Worm (Caenorhabditis elegans): ENCODE data around the gene C09F12.2.

C09F12.2 gene

ce11 chrX:11068334-11068733, 14.6 kb downstream of the C09F12.2 start, which contains the start of gene apt-9:
Gene apt-9 (plus strand): TSS chrX:11068527.
- no peak for TF ChIP-seq Y53G8AR.9 (GFP tag; conservative IDR thresholded peaks at IDR 0.05)
- peak; percentile 59 for TF ChIP-seq zfh-2 (GFP tag; conservative IDR thresholded peaks at IDR 0.05)
- TF ChIP-seq K12H6.12 (tag; optimal IDR thresholded peaks at IDR 0.05), result peak; percentile 20

ce11 chrX:11072701-11073100, 19.0 kb downstream of the C09F12.2 start:
- TF ChIP-seq ceh-100 (GFP tag; IDR thresholded peaks at IDR 0.05), result no peak
- no peak for TF ChIP-seq nhr-179 (tag; optimal IDR thresholded peaks at IDR 0.05)

- TF ChIP-seq athp-1 (tag; optimal IDR thresholded peaks at IDR 0.05), result no peak
- TF ChIP-seq F57C9.4 (tag; optimal IDR thresholded peaks at IDR 0.05), result no peak
- TF ChIP-seq unc-130 (GFP tag; optimal IDR thresholded peaks at IDR 0.05), result no peak
Observed at ce11 chrX:11073358-11073757, 19.6 kb downstream of the C09F12.2 start, which contains the start of gene W04G3.5. Gene W04G3.5 (plus strand): TSS chrX:11073658.

DNA sequence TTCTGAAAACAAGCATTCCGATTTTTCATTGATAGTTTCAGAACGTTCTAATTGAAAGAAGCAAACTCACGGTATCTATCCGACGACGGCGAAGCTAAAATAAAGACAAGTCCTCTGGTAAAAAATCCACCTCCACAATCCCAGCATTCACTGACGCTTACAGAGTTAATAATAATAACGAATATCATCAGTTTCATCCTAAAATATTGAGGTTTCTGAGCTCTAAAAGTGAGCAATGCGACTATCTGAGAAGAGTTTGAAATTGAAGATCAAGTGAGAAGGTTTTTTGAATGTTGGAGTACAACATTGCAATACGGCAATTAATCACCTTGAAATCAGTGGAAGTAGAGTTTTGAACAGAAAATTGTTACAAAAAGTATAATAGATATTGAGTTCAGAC, 22.8 kb downstream of the C09F12.2 start, which contains the start of gene W04G3.12:
Gene W04G3.12 (minus strand): TSS at position 311 of the 400 bp plus-strand sequence.
- no peak for TF ChIP-seq atf-7 (tag; optimal IDR thresholded peaks at IDR 0.05)
- no peak for TF ChIP-seq sdz-38 (tag; optimal IDR thresholded peaks at IDR 0.05)
- no peak for TF ChIP-seq Y95B8A.8 (GFP tag; IDR thresholded peaks at IDR 0.05)
- no peak for TF ChIP-seq dpl-1 (GFP tag; optimal IDR thresholded peaks at IDR 0.05)
- TF ChIP-seq lag-1 (GFP tag; IDR thresholded peaks at IDR 0.05), result no peak
- no peak for TF ChIP-seq B0261.1 (tag; optimal IDR thresholded peaks at IDR 0.05)
- no peak for TF ChIP-seq mxl-1 (tag; optimal IDR thresholded peaks at IDR 0.05)
- TF ChIP-seq ztf-25 (GFP tag; IDR thresholded peaks at IDR 0.05), result no peak
- TF ChIP-seq B0336.3 (GFP tag; IDR thresholded peaks at IDR 0.05), result no peak
- no peak for TF ChIP-seq fkh-3 (tag; optimal IDR thresholded peaks at IDR 0.05)
- no peak for TF ChIP-seq ekl-4 (GFP tag; IDR thresholded peaks at IDR 0.05)
- TF ChIP-seq Y56A3A.18 (GFP tag; IDR thresholded peaks at IDR 0.05), result no peak
- no peak for TF ChIP-seq lsy-27 (tag; optimal IDR thresholded peaks at IDR 0.05; ENCODE audit: borderline replicate concordance, insufficient read depth)
- no peak for TF ChIP-seq F37B4.10 (GFP tag; IDR thresholded peaks at IDR 0.05)
- no peak for TF ChIP-seq F23B12.7 (tag; optimal IDR thresholded peaks at IDR 0.05; ENCODE audit: insufficient read depth)
- TF ChIP-seq rcor-1 (GFP tag; IDR thresholded peaks at IDR 0.05), result no peak

- TF ChIP-seq lin-54 (GFP tag; optimal IDR thresholded peaks at IDR 0.05) (no peak), ekl-4 (GFP tag; IDR thresholded peaks at IDR 0.05) (no peak), lin-35 (GFP tag; optimal IDR thresholded peaks at IDR 0.05) (no peak), ztf-26 (tag; optimal IDR thresholded peaks at IDR 0.05) (no peak), pbrm-1 (GFP tag; IDR thresholded peaks at IDR 0.05) (no peak), dpl-1 (GFP tag; optimal IDR thresholded peaks at IDR 0.05) (no peak), atf-7 (tag; optimal IDR thresholded peaks at IDR 0.05) (no peak), D2030.7 (GFP tag; IDR thresholded peaks at IDR 0.05) (no peak), tbx-9 (tag; optimal IDR thresholded peaks at IDR 0.05; ENCODE audit: borderline replicate concordance) (no peak), Y53G8AR.9 (GFP tag; conservative IDR thresholded peaks at IDR 0.05) (no peak), madf-8 (GFP tag; conservative IDR thresholded peaks at IDR 0.05) (no peak)
Observed at ce11 chrX:11078150-11078549, 24.4 kb downstream of the C09F12.2 start, which contains the start of gene W04G3.10. Gene W04G3.10 (minus strand): TSS chrX:11078250.

- no peak for TF ChIP-seq F23B12.7 (tag; optimal IDR thresholded peaks at IDR 0.05; ENCODE audit: insufficient read depth)
- no peak for TF ChIP-seq ets-4 (GFP tag; optimal IDR thresholded peaks at IDR 0.05)
- no peak for TF ChIP-seq egrh-3 (GFP tag; IDR thresholded peaks at IDR 0.05)
- no peak for TF ChIP-seq T07F8.4 (tag; optimal IDR thresholded peaks at IDR 0.05)
- TF ChIP-seq egl-18 (GFP tag; IDR thresholded peaks at IDR 0.05), result no peak
- no peak for TF ChIP-seq B0035.1 (tag; optimal IDR thresholded peaks at IDR 0.05)
- no peak for TF ChIP-seq sea-2 (GFP tag; IDR thresholded peaks at IDR 0.05)
- no peak for TF ChIP-seq ztf-26 (tag; optimal IDR thresholded peaks at IDR 0.05)
- no peak for TF ChIP-seq ztf-25 (GFP tag; IDR thresholded peaks at IDR 0.05)
- TF ChIP-seq nhr-27 (tag; optimal IDR thresholded peaks at IDR 0.05), result no peak
- no peak for TF ChIP-seq lsl-1 (GFP tag; optimal IDR thresholded peaks at IDR 0.05)
- TF ChIP-seq ceh-27 (GFP tag; optimal IDR thresholded peaks at IDR 0.05), result no peak
- TF ChIP-seq C06A6.2 (GFP tag; conservative IDR thresholded peaks at IDR 0.05), result no peak
- no peak for TF ChIP-seq lag-1 (GFP tag; IDR thresholded peaks at IDR 0.05)
Observed at ce11 chrX:11079667-11080066, 26.0 kb downstream of the C09F12.2 start, which contains the start of gene W04G3.13. Gene W04G3.13 (minus strand): TSS chrX:11079767.

Measured in whole organism, young adult.